Fruit fly (Drosophila melanogaster): Measurements from ENCODE around the gene emei.

The emei gene

dm6 chr3L:11113198-11114197, 4.0 kb downstream of the emei start, which contains the start of gene Sod1 (continued):
- TF ChIP-seq HLH3B (GFP tag; IDR thresholded peaks at IDR 0.05) (no peak), Asciz (GFP tag; optimal IDR thresholded peaks at IDR 0.05) (no peak), CG9437 (GFP tag; optimal IDR thresholded peaks at IDR 0.05) (no peak), CG3995 (GFP tag; optimal IDR thresholded peaks at IDR 0.05) (peak; percentile 89), Gsc (GFP tag; IDR thresholded peaks at IDR 0.05) (no peak), CG6689 (GFP tag; IDR thresholded peaks at IDR 0.05) (no peak), Poxn (GFP tag; IDR thresholded peaks at IDR 0.05) (no peak), Sry-δ (GFP tag; optimal IDR thresholded peaks at IDR 0.05) (peak; percentile 34), schlank (tag; optimal IDR thresholded peaks at IDR 0.05) (no peak), otp (GFP tag; IDR thresholded peaks at IDR 0.05) (no peak), CG8478 (optimal IDR thresholded peaks at IDR 0.05) (no peak), dpn (GFP tag; optimal IDR thresholded peaks at IDR 0.05) (no peak), Spps (tag; optimal IDR thresholded peaks at IDR 0.05) (no peak), MBD-R2 (GFP tag; IDR thresholded peaks at IDR 0.05) (peak; percentile 41; the same call in 1 of the 2 replicates), CG11696 (GFP tag; IDR thresholded peaks at IDR 0.05) (peak; percentile 86), bcd (GFP tag; optimal IDR thresholded peaks at IDR 0.05) (no peak), vnd (GFP tag; IDR thresholded peaks at IDR 0.05; ENCODE audit: partially characterized antibody) (0 out of 3 replicates have a peak, but pooled peaks have one; percentile 12), cad (GFP tag; optimal IDR thresholded peaks at IDR 0.05) (no peak), Optix (GFP tag; IDR thresholded peaks at IDR 0.05) (no peak), chinmo (GFP tag; IDR thresholded peaks at IDR 0.05; ENCODE audit: partially characterized antibody) (peak; percentile 71; the same call in 1 of the 4 replicates), Atf-2 (GFP tag; optimal IDR thresholded peaks at IDR 0.05) (no peak), hth (optimal IDR thresholded peaks at IDR 0.05) (no peak), CG12659 (GFP tag; optimal IDR thresholded peaks at IDR 0.05) (peak; percentile 34), HmgZ (tag; optimal IDR thresholded peaks at IDR 0.05) (no peak), Hr78 (GFP tag; optimal IDR thresholded peaks at IDR 0.05) (peak in 1 of 2 experiments; percentile 97), nom (GFP tag; optimal IDR thresholded peaks at IDR 0.05) (peak; percentile 98), Doc3 (GFP tag; IDR thresholded peaks at IDR 0.05; ENCODE audit: partially characterized antibody) (no peak), Side (GFP tag; optimal IDR thresholded peaks at IDR 0.05) (no peak), HLH4C (GFP tag; IDR thresholded peaks at IDR 0.05; ENCODE audit: partially characterized antibody) (no peak), CG32772 (GFP tag; IDR thresholded peaks at IDR 0.05) (no peak), amos (GFP tag; IDR thresholded peaks at IDR 0.05; ENCODE audit: partially characterized antibody) (no peak), Jarid2 (GFP tag; optimal IDR thresholded peaks at IDR 0.05) (no peak), ato (GFP tag; IDR thresholded peaks at IDR 0.05; ENCODE audit: partially characterized antibody) (no peak), Dp (GFP tag; optimal IDR thresholded peaks at IDR 0.05) (peak; percentile 73), HHEX (GFP tag; optimal IDR thresholded peaks at IDR 0.05) (no peak), sd (tag; optimal IDR thresholded peaks at IDR 0.05) (peak; percentile 24), lmd (GFP tag; IDR thresholded peaks at IDR 0.05) (no peak), CG8765 (GFP tag; IDR thresholded peaks at IDR 0.05) (no peak), inv (GFP tag; IDR thresholded peaks at IDR 0.05; ENCODE audit: partially characterized antibody) (no peak), CG9797 (GFP tag; optimal IDR thresholded peaks at IDR 0.05) (peak; percentile 61), Nf-YC (tag; optimal IDR thresholded peaks at IDR 0.05) (no peak), Myb (GFP tag; optimal IDR thresholded peaks at IDR 0.05) (peak; percentile 56), H2.0 (GFP tag; IDR thresholded peaks at IDR 0.05) (no peak), lola (GFP tag; optimal IDR thresholded peaks at IDR 0.05) (no peak), Dbx (GFP tag; IDR thresholded peaks at IDR 0.05) (no peak), fd102C (GFP tag; optimal IDR thresholded peaks at IDR 0.05) (no peak), sqz (GFP tag; optimal IDR thresholded peaks at IDR 0.05) (peak; percentile 22), Sry-β (GFP tag; optimal IDR thresholded peaks at IDR 0.05) (no peak)
